Worm (Caenorhabditis elegans) whole organism, L4/young adult: ENCODE measurements around the gene W08E12.7.

Experiments
- W03F9.2 ChIP-seq: fragments of 150-350 bp; optimal IDR thresholded peaks from 2 replicates; lab custom pipeline; 2014; ENCODE audit warnings: missing biosample characterization, missing genetic modification characterization
- him-1 ChIP-seq: sonication (generic microtip); optimal IDR thresholded peaks from 2 replicates; lab custom pipeline; 2016; ENCODE audit warnings: missing genotype, missing genetic modification reagents, missing genetic modification characterization, missing compliant biosample characterization

- TF ChIP-seq W03F9.2 (no peak), him-1 (tag; lab: Kevin White, UChicago) (no peak)
Observed at ce11 chrIV:3310662-3311219, 15.8 kb downstream of the W08E12.7 start.
